Fruit fly (Drosophila melanogaster) S2 (cell line): Measurements from ENCODE around the gene hook.

Experiments
- CG8478 ChIP-seq: fragments of >200 bp; optimal IDR thresholded peaks from 2 replicates; lab custom pipeline; 2018
- CTCF ChIP-seq, 2 experiments: fragments of >200 bp; optimal IDR thresholded peaks; 2 replicates each; lab custom pipeline; 2018

hook gene

dm6 chr2L:19048912-19049311 lies 15.6 kb upstream of the hook start, which contains the start of gene CG10470:
TSS of gene CG10470 (plus strand) at chr2L:19049076.
- TF ChIP-seq CG8478 (lab: Kevin White, UChicago), result no peak
- TF ChIP-seq CTCF (optimal IDR thresholded peaks at IDR 0.05; lab: Kevin White, UChicago), result no peak

- peak in 1 of 2 experiments; percentile 16 for TF ChIP-seq CTCF (optimal IDR thresholded peaks at IDR 0.05; lab: Kevin White, UChicago)
- TF ChIP-seq CG8478 (lab: Kevin White, UChicago), result no peak
Observed at dm6 chr2L:19045111-19045560, 11.8 kb upstream of the hook start, which contains the start of the genes Ttc19 and Acn. TSS of gene Ttc19 (minus strand) at chr2L:19045148. TSS of gene Acn (plus strand) at chr2L:19045355.

dm6 chr2L:19041590-19041989 lies 8.3 kb upstream of the hook start, which contains the start of gene Catsup:
TSS of gene Catsup (plus strand) at chr2L:19041862.
- TF ChIP-seq CTCF (optimal IDR thresholded peaks at IDR 0.05; lab: Kevin White, UChicago) (no peak), CG8478 (lab: Kevin White, UChicago) (no peak)

dm6 chr2L:19037455-19037854 lies 4.2 kb upstream of the hook start:
- TF ChIP-seq CG8478 (lab: Kevin White, UChicago) (no peak), CTCF (optimal IDR thresholded peaks at IDR 0.05; lab: Kevin White, UChicago) (no peak)

dm6 chr2L:19037011-19037410 lies 3.7 kb upstream of the hook start:
- TF ChIP-seq CTCF (optimal IDR thresholded peaks at IDR 0.05; lab: Kevin White, UChicago) (no peak), CG8478 (lab: Kevin White, UChicago) (no peak)

dm6 chr2L:19036105-19036714 lies 2.9 kb upstream of the hook start:
- TF ChIP-seq CTCF (optimal IDR thresholded peaks at IDR 0.05; lab: Kevin White, UChicago), result no peak
- no peak for TF ChIP-seq CG8478 (lab: Kevin White, UChicago)

dm6 chr2L:19035013-19035412 lies 1.7 kb upstream of the hook start:
- TF ChIP-seq CTCF (optimal IDR thresholded peaks at IDR 0.05; lab: Kevin White, UChicago) (no peak), CG8478 (lab: Kevin White, UChicago) (no peak)

- TF ChIP-seq CTCF (optimal IDR thresholded peaks at IDR 0.05; lab: Kevin White, UChicago) (no peak), CG8478 (lab: Kevin White, UChicago) (no peak)
Observed at dm6 chr2L:19034213-19034929, 1.1 kb upstream of the hook start, which contains the start of the genes mib2 and CG31800. TSS of gene mib2 (plus strand) at chr2L:19034444. TSS of gene CG31800 (minus strand) at chr2L:19034576.

- no peak for TF ChIP-seq CTCF (optimal IDR thresholded peaks at IDR 0.05; lab: Kevin White, UChicago)
- no peak for TF ChIP-seq CG8478 (lab: Kevin White, UChicago)
Observed at dm6 chr2L:19027246-19027886, 5.9 kb downstream of the hook start, which contains the start of gene Sidpn. TSS of gene Sidpn (plus strand) at chr2L:19027710.

dm6 chr2L:19026491-19027197 lies 6.7 kb downstream of the hook start:
- no peak for TF ChIP-seq CG8478 (lab: Kevin White, UChicago)

dm6 chr2L:19024744-19025059 lies 8.6 kb downstream of the hook start:
- TF ChIP-seq CTCF (optimal IDR thresholded peaks at IDR 0.05; lab: Kevin White, UChicago) (no peak), CG8478 (lab: Kevin White, UChicago) (no peak)

dm6 chr2L:19023972-19024743 lies 9.1 kb downstream of the hook start:
- TF ChIP-seq CG8478 (lab: Kevin White, UChicago), result no peak
- no peak for TF ChIP-seq CTCF (optimal IDR thresholded peaks at IDR 0.05; lab: Kevin White, UChicago)

dm6 chr2L:19022221-19022516 lies 11.1 kb downstream of the hook start, which contains the start of gene CG15172:
TSS of gene CG15172 (plus strand) at chr2L:19022417.
- TF ChIP-seq CG8478 (lab: Kevin White, UChicago) (no peak), CTCF (optimal IDR thresholded peaks at IDR 0.05; lab: Kevin White, UChicago) (no peak)
